Fruit fly (Drosophila melanogaster): ENCODE results near the gene CG3081.

CG3081 gene

dm6 chrX:4606447-4606846, 37.3 kb downstream of the CG3081 start:
- TF ChIP-seq lab (GFP tag; optimal IDR thresholded peaks at IDR 0.05) (peak; percentile 9), mirr (GFP tag; optimal IDR thresholded peaks at IDR 0.05) (peak; percentile 11), Med (GFP tag) (peak; percentile 48), gcm (GFP tag; optimal IDR thresholded peaks at IDR 0.05) (peak; percentile 78), Ptx1 (GFP tag; IDR thresholded peaks at IDR 0.05) (0 out of 2 replicates have a peak, but pooled peaks have one; percentile 4), CG31388 (GFP tag; optimal IDR thresholded peaks at IDR 0.05) (no peak), cg (GFP tag; optimal IDR thresholded peaks at IDR 0.05) (peak; percentile 71), row (GFP tag; IDR thresholded peaks at IDR 0.05) (no peak), nerfin-1 (tag; optimal IDR thresholded peaks at IDR 0.05) (no peak), twi (tag; optimal IDR thresholded peaks at IDR 0.05) (no peak), sug (tag; optimal IDR thresholded peaks at IDR 0.05) (peak; percentile 44), CG10274 (GFP tag; optimal IDR thresholded peaks at IDR 0.05) (no peak), CG12769 (tag; optimal IDR thresholded peaks at IDR 0.05) (no peak), B-H2 (GFP tag; optimal IDR thresholded peaks at IDR 0.05) (no peak), Nf-YB (GFP tag; optimal IDR thresholded peaks at IDR 0.05) (peak; percentile 90), sens (GFP tag) (peak; percentile 63), CG6175 (GFP tag; IDR thresholded peaks at IDR 0.05) (peak; percentile 33; the same call in 1 of the 3 replicates), grn (GFP tag; optimal IDR thresholded peaks at IDR 0.05) (peak; percentile 77), Nf-YC (tag; optimal IDR thresholded peaks at IDR 0.05) (peak; percentile 70)

DNA sequence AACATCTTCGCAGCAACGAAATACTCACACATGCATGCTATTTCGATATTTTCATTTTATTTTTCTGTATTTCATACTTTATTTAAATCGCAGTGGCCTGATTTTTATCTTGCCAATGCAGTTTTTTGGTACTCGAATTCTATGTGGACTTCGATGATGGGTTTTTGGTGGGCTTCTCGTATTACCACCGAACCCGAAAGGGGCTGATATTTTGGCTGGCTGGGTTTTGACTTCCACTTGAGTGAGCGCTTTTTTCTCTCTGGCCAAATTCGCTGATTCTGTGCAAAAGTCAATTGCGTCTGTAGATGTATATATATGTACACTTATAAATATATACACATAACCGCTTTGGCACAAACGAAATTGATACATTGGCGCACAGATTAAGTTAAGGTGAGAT, 38.5 kb downstream of the CG3081 start:
- TF ChIP-seq CG12219 (GFP tag; optimal IDR thresholded peaks at IDR 0.05) (no peak), CG13775 (GFP tag; optimal IDR thresholded peaks at IDR 0.05) (no peak), sens (GFP tag) (peak; percentile 9)

dm6 chrX:4604553-4604952, 39.2 kb downstream of the CG3081 start:
- TF ChIP-seq CG17186 (GFP tag; optimal IDR thresholded peaks at IDR 0.05): no peak
- TF ChIP-seq Max (GFP tag; optimal IDR thresholded peaks at IDR 0.05): no peak
- no peak for TF ChIP-seq fd64A (GFP tag; optimal IDR thresholded peaks at IDR 0.05)
- no peak for TF ChIP-seq hb (GFP tag; IDR thresholded peaks at IDR 0.05; ENCODE audit: partially characterized antibody)
- no peak for TF ChIP-seq trh (GFP tag; optimal IDR thresholded peaks at IDR 0.05)
- TF ChIP-seq CG15073 (GFP tag; optimal IDR thresholded peaks at IDR 0.05): no peak
- no peak for TF ChIP-seq Dref (GFP tag; IDR thresholded peaks at IDR 0.05)
- TF ChIP-seq aop (GFP tag; IDR thresholded peaks at IDR 0.05): no peak
- no peak for TF ChIP-seq Asciz (GFP tag; optimal IDR thresholded peaks at IDR 0.05)
- TF ChIP-seq chm (GFP tag; IDR thresholded peaks at IDR 0.05): no peak
- no peak for TF ChIP-seq CG17568 (GFP tag; optimal IDR thresholded peaks at IDR 0.05)
- no peak for TF ChIP-seq fd3F (GFP tag; optimal IDR thresholded peaks at IDR 0.05)
- TF ChIP-seq Dad (GFP tag; optimal IDR thresholded peaks at IDR 0.05): no peak
- no peak for TF ChIP-seq mirr (GFP tag; optimal IDR thresholded peaks at IDR 0.05)

DNA sequence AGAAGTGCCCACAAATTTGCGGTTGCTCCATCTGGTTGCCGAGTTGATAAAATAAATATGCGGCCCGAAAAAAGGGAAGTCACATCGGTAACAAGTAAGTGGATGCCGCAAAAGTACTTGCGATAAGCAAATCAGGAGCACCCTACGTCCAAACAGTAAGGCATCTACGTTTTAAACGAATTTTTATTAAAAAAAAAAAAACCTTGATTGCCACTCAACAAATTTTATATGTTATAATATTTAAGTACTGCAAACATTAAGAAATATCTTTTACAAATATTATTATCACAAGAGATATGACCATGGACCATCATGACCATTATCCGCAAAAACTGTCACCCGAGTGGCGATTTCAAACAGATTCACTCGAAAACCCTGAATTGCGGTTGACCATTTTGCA, 39.7 kb downstream of the CG3081 start:
- no peak for TF ChIP-seq ab (GFP tag; optimal IDR thresholded peaks at IDR 0.05)
- TF ChIP-seq CG10274 (GFP tag; optimal IDR thresholded peaks at IDR 0.05): peak; percentile 76
- TF ChIP-seq gce (GFP tag; IDR thresholded peaks at IDR 0.05): no peak
- TF ChIP-seq al (GFP tag; IDR thresholded peaks at IDR 0.05): no peak
- no peak for TF ChIP-seq yki (optimal IDR thresholded peaks at IDR 0.05)

Measured in whole organism, embryonic.